Worm (Caenorhabditis elegans): Measurements from ENCODE around the gene wrt-6.

wrt-6 gene

ce11 chrX:3479950-3480349 lies at the start of gene wrt-6:
Gene wrt-6 (plus strand): TSS chrX:3480250.
- no peak for TF ChIP-seq fos-1 (tag; optimal IDR thresholded peaks at IDR 0.05)
- TF ChIP-seq peb-1 (tag; optimal IDR thresholded peaks at IDR 0.05) = no peak
- no peak for TF ChIP-seq lin-13 (GFP tag; optimal IDR thresholded peaks at IDR 0.05)
- TF ChIP-seq F13H6.1 (tag; optimal IDR thresholded peaks at IDR 0.05) = no peak
- no peak for TF ChIP-seq nhr-10 (tag; optimal IDR thresholded peaks at IDR 0.05)
- TF ChIP-seq Y55F3AM.14 (GFP tag; optimal IDR thresholded peaks at IDR 0.05) = no peak
- TF ChIP-seq lin-11 (tag; optimal IDR thresholded peaks at IDR 0.05) = no peak
- no peak for TF ChIP-seq ama-1 (optimal IDR thresholded peaks at IDR 0.05)
- no peak for TF ChIP-seq egl-27 (tag; optimal IDR thresholded peaks at IDR 0.05)

- TF ChIP-seq ztf-11 (tag; optimal IDR thresholded peaks at IDR 0.05) (no peak), skn-1 (tag; optimal IDR thresholded peaks at IDR 0.05) (no peak), zag-1 (tag; optimal IDR thresholded peaks at IDR 0.05) (no peak), mab-5 (tag; optimal IDR thresholded peaks at IDR 0.05) (no peak), unc-39 (tag; optimal IDR thresholded peaks at IDR 0.05) (no peak), lin-13 (GFP tag; optimal IDR thresholded peaks at IDR 0.05) (no peak), mbf-1 (tag; optimal IDR thresholded peaks at IDR 0.05) (no peak), aly-2 (tag; optimal IDR thresholded peaks at IDR 0.05) (no peak), elt-3 (tag; optimal IDR thresholded peaks at IDR 0.05) (no peak), peb-1 (tag; optimal IDR thresholded peaks at IDR 0.05) (no peak), snpc-4 (tag; optimal IDR thresholded peaks at IDR 0.05) (no peak), blmp-1 (tag; optimal IDR thresholded peaks at IDR 0.05; ENCODE audit: insufficient read depth) (no peak), nhr-129 (tag; optimal IDR thresholded peaks at IDR 0.05) (no peak), nhr-10 (tag; optimal IDR thresholded peaks at IDR 0.05) (no peak), ama-1 (optimal IDR thresholded peaks at IDR 0.05) (no peak)
These were observed 40.2 kb upstream of the wrt-6 start for ce11 chrX:3439823-3440222.

ce11 chrX:3440308-3440707 lies 39.7 kb upstream of the wrt-6 start:
- TF ChIP-seq lsy-2 (tag; optimal IDR thresholded peaks at IDR 0.05) (no peak), elt-1 (tag; optimal IDR thresholded peaks at IDR 0.05) (no peak), blmp-1 (tag; optimal IDR thresholded peaks at IDR 0.05; ENCODE audit: insufficient read depth) (no peak), skn-1 (tag; optimal IDR thresholded peaks at IDR 0.05) (no peak), sma-9 (GFP tag; optimal IDR thresholded peaks at IDR 0.05) (no peak), sma-9 (tag; optimal IDR thresholded peaks at IDR 0.05) (no peak), elt-3 (tag; optimal IDR thresholded peaks at IDR 0.05) (no peak)

- TF ChIP-seq mdl-1 (tag; optimal IDR thresholded peaks at IDR 0.05) (no peak), nhr-23 (tag; optimal IDR thresholded peaks at IDR 0.05) (no peak), ZK546.5 (tag; optimal IDR thresholded peaks at IDR 0.05) (no peak)
These were observed 38.5 kb upstream of the wrt-6 start, which contains the start of gene ZK813.3 for ce11 chrX:3441539-3441938. Gene ZK813.3 (plus strand): TSS chrX:3441839.

ce11 chrX:3443526-3443925 lies 36.5 kb upstream of the wrt-6 start, which contains the start of gene ZK813.2:
Gene ZK813.2 (plus strand): TSS chrX:3443826.
- TF ChIP-seq unc-55 (GFP tag; optimal IDR thresholded peaks at IDR 0.05) = no peak
- TF ChIP-seq crh-2 (tag; optimal IDR thresholded peaks at IDR 0.05) = no peak
- TF ChIP-seq peb-1 (tag; optimal IDR thresholded peaks at IDR 0.05) = no peak
- TF ChIP-seq gmeb-1 (tag; optimal IDR thresholded peaks at IDR 0.05) = no peak
- no peak for TF ChIP-seq lin-11 (tag; optimal IDR thresholded peaks at IDR 0.05)
- no peak for TF ChIP-seq sma-3 (GFP tag; optimal IDR thresholded peaks at IDR 0.05)
- no peak for TF ChIP-seq sma-9 (GFP tag; optimal IDR thresholded peaks at IDR 0.05)
- no peak for TF ChIP-seq sma-9 (tag; optimal IDR thresholded peaks at IDR 0.05)
- TF ChIP-seq mab-5 (tag; optimal IDR thresholded peaks at IDR 0.05) = no peak
- TF ChIP-seq ztf-4 (tag; optimal IDR thresholded peaks at IDR 0.05) = no peak
- TF ChIP-seq nhr-237 (tag; optimal IDR thresholded peaks at IDR 0.05) = no peak
- TF ChIP-seq nhr-23 (tag; optimal IDR thresholded peaks at IDR 0.05) = no peak
- TF ChIP-seq lin-39 (tag; optimal IDR thresholded peaks at IDR 0.05) = no peak
- TF ChIP-seq elt-1 (tag; optimal IDR thresholded peaks at IDR 0.05) = no peak
- TF ChIP-seq C34F6.9 (tag; optimal IDR thresholded peaks at IDR 0.05) = no peak
- TF ChIP-seq nhr-21 (tag; optimal IDR thresholded peaks at IDR 0.05) = no peak
- no peak for TF ChIP-seq ceh-16 (tag; optimal IDR thresholded peaks at IDR 0.05)

Data from whole organism, L2 larva.